Worm (Caenorhabditis elegans) whole organism, mixed stage, embryonic: ENCODE results near the gene eor-1.

ENCODE experiments used
- M03D4.4 ChIP-seq: sonication (generic microtip); optimal IDR thresholded peaks from 2 replicates; lab custom pipeline; 2017; ENCODE audit warnings: mild to moderate bottlenecking, missing genetic modification characterization, missing compliant biosample characterization
- bed-3 ChIP-seq: fragments of 200-800 bp; sonication (Bioruptor generic); optimal IDR thresholded peaks from 3 replicates; lab custom pipeline; 2018; ENCODE audit warnings: mild to moderate bottlenecking, missing genetic modification characterization, moderate library complexity, missing compliant biosample characterization
- blmp-1 ChIP-seq: fragments of 150-350 bp; optimal IDR thresholded peaks from 2 replicates; lab custom pipeline; 2014; ENCODE audit warnings: missing biosample characterization, missing genetic modification characterization
- ceh-39 ChIP-seq: fragments of 150-350 bp; optimal IDR thresholded peaks from 2 replicates; lab custom pipeline; 2014; ENCODE audit warnings: missing biosample characterization, missing genetic modification characterization
- ceh-43 ChIP-seq: fragments of 200-800 bp; sonication (Bioruptor generic); optimal IDR thresholded peaks from 2 replicates; lab custom pipeline; 2018; ENCODE audit warnings: mild to moderate bottlenecking, missing genetic modification characterization, moderate library complexity, missing compliant biosample characterization
- ceh-83 ChIP-seq: fragments of 200-800 bp; sonication (Bioruptor generic); optimal IDR thresholded peaks from 2 replicates; lab custom pipeline; 2018; ENCODE audit warnings: mild to moderate bottlenecking, missing genetic modification characterization, missing compliant biosample characterization
- ces-1 ChIP-seq: fragments of 150-350 bp; optimal IDR thresholded peaks from 2 replicates; lab custom pipeline; 2014; ENCODE audit warnings: missing biosample characterization, missing genetic modification reagents, missing genetic modification characterization
- cnd-1 ChIP-seq: fragments of 200-800 bp; sonication (Bioruptor generic); optimal IDR thresholded peaks from 2 replicates; lab custom pipeline; 2018; ENCODE audit warnings: mild to moderate bottlenecking, missing genetic modification characterization, missing compliant biosample characterization
- drap-1 ChIP-seq: fragments of 200-800 bp; sonication (Bioruptor generic); optimal IDR thresholded peaks from 3 replicates; lab custom pipeline; 2018; ENCODE audit warnings: mild to moderate bottlenecking, missing genetic modification characterization, missing compliant biosample characterization
- elt-1 ChIP-seq: sonication (generic microtip); optimal IDR thresholded peaks from 2 replicates; lab custom pipeline; 2017; ENCODE audit warnings: missing genetic modification characterization, mild to moderate bottlenecking, missing compliant biosample characterization, antibody characterized with exemption, moderate library complexity, borderline replicate concordance; ENCODE audit not compliant: insufficient read depth
- elt-3 ChIP-seq: fragments of 150-350 bp; optimal IDR thresholded peaks from 2 replicates; lab custom pipeline; 2014; ENCODE audit warnings: missing biosample characterization, missing genetic modification characterization
- flh-1 ChIP-seq: fragments of 200-800 bp; sonication (Bioruptor generic); optimal IDR thresholded peaks from 2 replicates; lab custom pipeline; 2018; ENCODE audit warnings: mild to moderate bottlenecking, missing genetic modification characterization, moderate library complexity, missing compliant biosample characterization
- ham-2 ChIP-seq: fragments of 200-800 bp; sonication (Bioruptor generic); optimal IDR thresholded peaks from 2 replicates; lab custom pipeline; 2018; ENCODE audit warnings: mild to moderate bottlenecking, missing genetic modification characterization, missing compliant biosample characterization
- hlh-1 ChIP-seq: fragments of 150-350 bp; optimal IDR thresholded peaks from 2 replicates; lab custom pipeline; 2014; ENCODE audit warnings: missing biosample characterization, missing genetic modification reagents, missing genetic modification characterization
- lin-13 ChIP-seq: fragments of 150-350 bp; optimal IDR thresholded peaks from 2 replicates; lab custom pipeline; 2014; ENCODE audit warnings: missing biosample characterization, missing genetic modification characterization
- lin-32 ChIP-seq: fragments of 200-800 bp; sonication (Bioruptor generic); optimal IDR thresholded peaks from 2 replicates; lab custom pipeline; 2018; ENCODE audit warnings: mild to moderate bottlenecking, missing genetic modification characterization, missing compliant biosample characterization
- lsy-2 ChIP-seq: fragments of 150-350 bp; optimal IDR thresholded peaks from 2 replicates; lab custom pipeline; 2014; ENCODE audit warnings: missing biosample characterization, missing genetic modification characterization
- mab-5 ChIP-seq: fragments of 150-350 bp; optimal IDR thresholded peaks from 2 replicates; lab custom pipeline; 2014; ENCODE audit warnings: missing biosample characterization, missing genetic modification characterization
- mep-1 ChIP-seq: fragments of 150-350 bp; optimal IDR thresholded peaks from 2 replicates; lab custom pipeline; 2017; ENCODE audit warnings: missing biosample characterization, missing genetic modification reagents, missing genetic modification characterization, inconsistent platforms
- mls-2 ChIP-seq: sonication (generic microtip); optimal IDR thresholded peaks from 2 replicates; lab custom pipeline; 2016; ENCODE audit warnings: mild to moderate bottlenecking, missing genetic modification characterization, moderate library complexity, missing compliant biosample characterization
- nhr-12 ChIP-seq: fragments of 150-350 bp; optimal IDR thresholded peaks from 2 replicates; lab custom pipeline; 2014; ENCODE audit warnings: missing biosample characterization, missing genetic modification characterization
- nhr-2 ChIP-seq: fragments of 150-350 bp; optimal IDR thresholded peaks from 2 replicates; lab custom pipeline; 2014; ENCODE audit warnings: missing biosample characterization, missing genetic modification characterization
- nhr-237 ChIP-seq: fragments of 150-350 bp; optimal IDR thresholded peaks from 2 replicates; lab custom pipeline; 2014; ENCODE audit warnings: missing biosample characterization, missing genetic modification characterization
- nhr-28 ChIP-seq: fragments of 150-350 bp; optimal IDR thresholded peaks from 2 replicates; lab custom pipeline; 2014; ENCODE audit warnings: missing biosample characterization, missing genetic modification characterization
- nhr-76 ChIP-seq: sonication (generic microtip); optimal IDR thresholded peaks from 2 replicates; lab custom pipeline; 2017; ENCODE audit warnings: missing biosample characterization, missing genetic modification characterization
- pha-4 ChIP-seq: fragments of 150-350 bp; optimal IDR thresholded peaks from 2 replicates; lab custom pipeline; 2018; ENCODE audit warnings: missing biosample characterization, missing genetic modification reagents, missing genetic modification characterization
- sem-2 ChIP-seq: fragments of 200-800 bp; sonication (Bioruptor generic); optimal IDR thresholded peaks from 2 replicates; lab custom pipeline; 2018; ENCODE audit warnings: mild to moderate bottlenecking, missing genetic modification characterization, missing compliant biosample characterization
- sptf-1 ChIP-seq: sonication (generic microtip); optimal IDR thresholded peaks from 2 replicates; lab custom pipeline; 2017; ENCODE audit warnings: mild to moderate bottlenecking, missing genetic modification characterization, moderate library complexity, missing compliant biosample characterization
- unc-120 ChIP-seq: sonication (generic microtip); optimal IDR thresholded peaks from 2 replicates; lab custom pipeline; 2017; ENCODE audit warnings: missing genetic modification characterization, missing compliant biosample characterization; ENCODE audit not compliant: poor library complexity, severe bottlenecking
- unc-39 ChIP-seq: fragments of 150-350 bp; optimal IDR thresholded peaks from 2 replicates; lab custom pipeline; 2014; ENCODE audit warnings: missing biosample characterization, missing genetic modification characterization
- unc-62 ChIP-seq: fragments of 150-350 bp; optimal IDR thresholded peaks from 2 replicates; lab custom pipeline; 2014; ENCODE audit warnings: missing biosample characterization, missing genetic modification reagents, missing genetic modification characterization
- zip-8 ChIP-seq: fragments of 150-350 bp; optimal IDR thresholded peaks from 2 replicates; lab custom pipeline; 2014; ENCODE audit warnings: missing biosample characterization, missing genetic modification characterization
- ztf-11 ChIP-seq: fragments of 150-350 bp; optimal IDR thresholded peaks from 2 replicates; lab custom pipeline; 2014; ENCODE audit warnings: missing biosample characterization, missing genetic modification characterization

The eor-1 gene

ce11 chrIV:4780129-4780528, 18.8 kb downstream of the eor-1 start, which contains the start of gene set-15:
TSS of gene set-15 (minus strand) at chrIV:4780229.
- TF ChIP-seq unc-120 (tag; lab: Kevin White, UChicago) = no peak
- TF ChIP-seq ztf-11 = no peak
- no peak for TF ChIP-seq ces-1 (GFP tag; lab: Kevin White, UChicago)
- TF ChIP-seq ceh-43 (GFP tag; lab: Kevin White, UChicago) = no peak
- no peak for TF ChIP-seq sem-2
- no peak for TF ChIP-seq M03D4.4 (tag; lab: Kevin White, UChicago)
- TF ChIP-seq drap-1 = no peak
- no peak for TF ChIP-seq unc-62 (GFP tag; lab: Kevin White, UChicago)

ce11 chrIV:4776501-4776900, 22.5 kb downstream of the eor-1 start:
- TF ChIP-seq nhr-76 (tag; lab: Kevin White, UChicago) (no peak), lsy-2 (tag; lab: Kevin White, UChicago) (no peak), elt-1 (tag; lab: Kevin White, UChicago) (no peak), ceh-83 (GFP tag; lab: Kevin White, UChicago) (no peak), bed-3 (GFP tag; lab: Kevin White, UChicago) (no peak), mep-1 (tag; lab: Kevin White, UChicago) (no peak), flh-1 (GFP tag; lab: Kevin White, UChicago) (no peak), nhr-12 (tag; lab: Kevin White, UChicago) (no peak), sem-2 (no peak), blmp-1 (tag; lab: Kevin White, UChicago) (no peak), lin-13 (tag; lab: Kevin White, UChicago) (no peak), mab-5 (tag; lab: Kevin White, UChicago) (no peak), zip-8 (tag; lab: Kevin White, UChicago) (no peak), nhr-2 (tag; lab: Kevin White, UChicago) (no peak), cnd-1 (tag; lab: Kevin White, UChicago) (no peak), M03D4.4 (tag; lab: Kevin White, UChicago) (no peak), ham-2 (GFP tag; lab: Kevin White, UChicago) (no peak), hlh-1 (tag; lab: Kevin White, UChicago) (no peak), drap-1 (no peak)
- TF ChIP-seq, all 35 proteins: peak for 0

ce11 chrIV:4776001-4776400, 23.0 kb downstream of the eor-1 start, which contains the start of gene R11E3.19:
TSS of gene R11E3.19 (minus strand) at chrIV:4776101.
- TF ChIP-seq pha-4 (tag; lab: Kevin White, UChicago) (no peak), unc-39 (no peak), M03D4.4 (tag; lab: Kevin White, UChicago) (no peak), ceh-39 (no peak), ceh-83 (GFP tag; lab: Kevin White, UChicago) (no peak), unc-62 (GFP tag; lab: Kevin White, UChicago) (no peak), lin-32 (GFP tag; lab: Kevin White, UChicago) (no peak), ham-2 (GFP tag; lab: Kevin White, UChicago) (no peak), ceh-43 (GFP tag; lab: Kevin White, UChicago) (no peak), elt-3 (tag; lab: Kevin White, UChicago) (no peak), zip-8 (tag; lab: Kevin White, UChicago) (no peak), ztf-11 (no peak), lsy-2 (tag; lab: Kevin White, UChicago) (no peak)

ce11 chrIV:4771792-4772191, 27.2 kb downstream of the eor-1 start, which contains the start of gene R11E3.2:
TSS of gene R11E3.2 (plus strand) at chrIV:4772092.
- no peak for TF ChIP-seq ces-1 (GFP tag; lab: Kevin White, UChicago)
- no peak for TF ChIP-seq nhr-76 (tag; lab: Kevin White, UChicago)
- no peak for TF ChIP-seq ceh-39
- no peak for TF ChIP-seq cnd-1 (tag; lab: Kevin White, UChicago)
- TF ChIP-seq nhr-28 (tag; lab: Kevin White, UChicago) = no peak
- no peak for TF ChIP-seq pha-4 (tag; lab: Kevin White, UChicago)
- no peak for TF ChIP-seq lin-13 (tag; lab: Kevin White, UChicago)
- TF ChIP-seq zip-8 (tag; lab: Kevin White, UChicago) = no peak
- TF ChIP-seq sptf-1 (tag; lab: Kevin White, UChicago) = no peak
- TF ChIP-seq nhr-237 (tag; lab: Kevin White, UChicago) = no peak
- no peak for TF ChIP-seq unc-39
- no peak for TF ChIP-seq mls-2 (tag; lab: Kevin White, UChicago)
- no peak for TF ChIP-seq M03D4.4 (tag; lab: Kevin White, UChicago)
- TF ChIP-seq nhr-12 (tag; lab: Kevin White, UChicago) = no peak
- TF ChIP-seq drap-1 = no peak
- no peak for TF ChIP-seq mab-5 (tag; lab: Kevin White, UChicago)
- TF ChIP-seq unc-62 (GFP tag; lab: Kevin White, UChicago) = no peak
